Fruit fly (Drosophila melanogaster) whole organism, embryonic: Measurements from ENCODE around the gene Ctu2.
A peak's percentile ranks its signal among the peaks of the same experiment; 100 is the strongest.

Source experiments
- B-H2 ChIP-seq: fragments of 200-800 bp; sonication (Bioruptor generic); optimal IDR thresholded peaks from 2 replicates; lab custom pipeline; 2018; ENCODE audit warnings: missing biosample characterization, mild to moderate bottlenecking, missing genetic modification characterization
- C15 ChIP-seq: fragments of 200-800 bp; sonication (Bioruptor generic); IDR thresholded peaks from 3 replicates; pipeline ENCODE4 v1.3.6; 2022; ENCODE audit warnings: missing biosample characterization, missing genetic modification characterization
- CG10147 ChIP-seq: fragments of 200-800 bp; sonication (Bioruptor generic); optimal IDR thresholded peaks from 2 replicates; lab custom pipeline; 2019; ENCODE audit warnings: missing biosample characterization, mild to moderate bottlenecking, missing genetic modification characterization, moderate library complexity
- CG10321 ChIP-seq: fragments of 200-800 bp; sonication (Bioruptor generic); IDR thresholded peaks from 2 replicates; pipeline ENCODE4 v1.3.6; 2022; ENCODE audit warnings: missing biosample characterization, missing genetic modification characterization
- CG10462 ChIP-seq: fragments of 200-800 bp; sonication (Bioruptor generic); optimal IDR thresholded peaks from 2 replicates; lab custom pipeline; 2016; ENCODE audit warnings: missing biosample characterization, missing genetic modification characterization
- CG14441 ChIP-seq: fragments of 200-800 bp; sonication (Bioruptor generic); IDR thresholded peaks from 2 replicates; pipeline ENCODE4 v1.3.6; 2022; ENCODE audit warnings: missing biosample characterization, missing genetic modification characterization
- CG17328 ChIP-seq: fragments of 200-800 bp; sonication (Bioruptor generic); IDR thresholded peaks from 2 replicates; pipeline ENCODE4 v1.3.6; 2022; ENCODE audit warnings: missing biosample characterization, missing genetic modification characterization
- CG17829 ChIP-seq: fragments of 200-800 bp; optimal IDR thresholded peaks from 2 replicates; lab custom pipeline; 2019; ENCODE audit warnings: missing biosample characterization, mild to moderate bottlenecking, missing genetic modification characterization, moderate library complexity
- CG18619 ChIP-seq: fragments of 200-800 bp; sonication (Bioruptor generic); optimal IDR thresholded peaks from 3 replicates; lab custom pipeline; 2017; ENCODE audit warnings: missing biosample characterization, mild to moderate bottlenecking, missing genetic modification characterization
- CG18764 ChIP-seq: fragments of 200-800 bp; sonication (Bioruptor generic); optimal IDR thresholded peaks from 3 replicates; lab custom pipeline; 2016; ENCODE audit warnings: missing biosample characterization, missing genetic modification characterization
- CG2116 ChIP-seq: fragments of 200-800 bp; sonication (Bioruptor generic); optimal IDR thresholded peaks from 3 replicates; lab custom pipeline; 2018; ENCODE audit warnings: missing biosample characterization, mild to moderate bottlenecking, missing genetic modification characterization
- CG31365 ChIP-seq: fragments of 200-800 bp; sonication (Bioruptor generic); optimal IDR thresholded peaks from 2 replicates; lab custom pipeline; 2018; ENCODE audit warnings: missing biosample characterization, mild to moderate bottlenecking, missing genetic modification characterization
- CG32772 ChIP-seq: fragments of 200-800 bp; sonication (Bioruptor generic); IDR thresholded peaks from 2 replicates; pipeline ENCODE4 v1.3.6; 2022; ENCODE audit warnings: missing biosample characterization, missing genetic modification characterization
- CG34376 ChIP-seq: fragments of 200-800 bp; sonication (Bioruptor generic); optimal IDR thresholded peaks from 2 replicates; lab custom pipeline; 2018; ENCODE audit warnings: missing biosample characterization, mild to moderate bottlenecking, missing genetic modification characterization
- CG4360 ChIP-seq: fragments of 200-800 bp; sonication (Bioruptor generic); IDR thresholded peaks from 2 replicates; pipeline ENCODE4 v1.3.6; 2022; ENCODE audit warnings: missing biosample characterization, missing genetic modification characterization
- CG4820 ChIP-seq: fragments of 200-800 bp; sonication (Bioruptor generic); optimal IDR thresholded peaks from 3 replicates; lab custom pipeline; 2016; ENCODE audit warnings: missing biosample characterization, missing genetic modification characterization
- CG4854 ChIP-seq: fragments of 200-800 bp; sonication (Bioruptor generic); optimal IDR thresholded peaks from 2 replicates; lab custom pipeline; 2016; ENCODE audit warnings: missing biosample characterization, missing genetic modification characterization, inconsistent platforms
- CG6272 ChIP-seq: fragments of 200-800 bp; sonication (Bioruptor generic); IDR thresholded peaks from 2 replicates; pipeline ENCODE4 v1.3.6; 2022; ENCODE audit warnings: missing biosample characterization, missing genetic modification characterization
- CG6689 ChIP-seq: fragments of 200-800 bp; sonication (Bioruptor generic); IDR thresholded peaks from 2 replicates; pipeline ENCODE4 v1.3.6; 2022; ENCODE audit warnings: missing biosample characterization, missing genetic modification characterization
- CG6765 ChIP-seq: fragments of 200-800 bp; sonication (Bioruptor generic); optimal IDR thresholded peaks from 3 replicates; lab custom pipeline; 2017; ENCODE audit warnings: missing biosample characterization, mild to moderate bottlenecking, missing genetic modification characterization
- CG7745 ChIP-seq: fragments of 200-800 bp; sonication (Bioruptor generic); optimal IDR thresholded peaks from 2 replicates; lab custom pipeline; 2018; ENCODE audit warnings: missing biosample characterization, mild to moderate bottlenecking, missing genetic modification characterization, moderate library complexity
- CG8388 ChIP-seq: fragments of 200-800 bp; sonication (Bioruptor generic); optimal IDR thresholded peaks from 2 replicates; lab custom pipeline; 2019; ENCODE audit warnings: missing biosample characterization, mild to moderate bottlenecking, missing genetic modification characterization, moderate library complexity
- CG9932 ChIP-seq: fragments of 200-800 bp; sonication (Bioruptor generic); IDR thresholded peaks from 2 replicates; pipeline ENCODE4 v1.3.6; 2022; ENCODE audit warnings: missing biosample characterization, missing genetic modification characterization
- Dad ChIP-seq: fragments of 200-800 bp; sonication (Bioruptor generic); optimal IDR thresholded peaks from 3 replicates; lab custom pipeline; 2016; ENCODE audit warnings: missing biosample characterization, missing genetic modification characterization
- E2f2 ChIP-seq: fragments of 200-800 bp; sonication (Bioruptor generic); IDR thresholded peaks from 2 replicates; pipeline ENCODE4 v1.3.6; 2022; ENCODE audit warnings: missing biosample characterization, missing genetic modification characterization
- H15 ChIP-seq: fragments of 200-800 bp; sonication (Bioruptor generic); IDR thresholded peaks from 3 replicates; pipeline ENCODE4 v1.3.6; 2022; ENCODE audit warnings: missing biosample characterization, missing genetic modification characterization
- Kr ChIP-seq: fragments of 200-800 bp; sonication (Bioruptor generic); optimal IDR thresholded peaks from 2 replicates; lab custom pipeline; 2017; ENCODE audit warnings: missing biosample characterization, mild to moderate bottlenecking, missing genetic modification characterization
- Six4 ChIP-seq: fragments of 200-800 bp; sonication (Bioruptor generic); optimal IDR thresholded peaks from 2 replicates; lab custom pipeline; 2016; ENCODE audit warnings: missing biosample characterization, missing genetic modification characterization
- Vsx1 ChIP-seq: fragments of 200-800 bp; sonication (Bioruptor generic); optimal IDR thresholded peaks from 2 replicates; lab custom pipeline; 2017; ENCODE audit warnings: missing biosample characterization, mild to moderate bottlenecking, missing genetic modification characterization, missing genetic modification reagents
- ase ChIP-seq: fragments of 200-800 bp; sonication (Bioruptor generic); IDR thresholded peaks from 3 replicates; pipeline ENCODE4 v1.3.6; 2022; ENCODE audit warnings: missing biosample characterization, missing genetic modification characterization
- bbx ChIP-seq: fragments of 200-800 bp; sonication (Bioruptor generic); IDR thresholded peaks from 2 replicates; pipeline ENCODE4 v1.3.6; 2022; ENCODE audit warnings: missing biosample characterization, missing genetic modification characterization; ENCODE audit not compliant: partially characterized antibody
- bigmax ChIP-seq: fragments of 200-800 bp; sonication (Bioruptor generic); optimal IDR thresholded peaks from 2 replicates; lab custom pipeline; 2018; ENCODE audit warnings: missing biosample characterization, mild to moderate bottlenecking, missing genetic modification characterization
- cg ChIP-seq: fragments of 200-800 bp; sonication (Bioruptor generic); optimal IDR thresholded peaks from 3 replicates; lab custom pipeline; 2019; ENCODE audit warnings: missing biosample characterization, mild to moderate bottlenecking, missing genetic modification characterization, moderate library complexity
- chinmo ChIP-seq: fragments of 200-800 bp; sonication (Bioruptor generic); IDR thresholded peaks from 4 replicates; pipeline ENCODE4 v1.3.6; 2022; ENCODE audit warnings: missing biosample characterization, missing genetic modification characterization; ENCODE audit not compliant: partially characterized antibody
- crc ChIP-seq: fragments of 200-800 bp; sonication (Bioruptor generic); optimal IDR thresholded peaks from 2 replicates; lab custom pipeline; 2016; ENCODE audit warnings: missing biosample characterization, missing genetic modification characterization
- crol ChIP-seq: fragments of 200-800 bp; sonication (Bioruptor generic); IDR thresholded peaks from 2 replicates; pipeline ENCODE4 v1.3.6; 2022; ENCODE audit warnings: missing biosample characterization, missing genetic modification characterization
- da ChIP-seq: fragments of 200-800 bp; sonication (Bioruptor generic); optimal IDR thresholded peaks from 2 replicates; lab custom pipeline; 2016; ENCODE audit warnings: missing biosample characterization, missing genetic modification characterization
- dpn ChIP-seq, 2 experiments: fragments of 200-800 bp; sonication (Bioruptor generic); optimal IDR thresholded peaks; 3 replicates each; lab custom pipeline; 2016; ENCODE audit warnings: missing biosample characterization in 2 of 2, missing genetic modification characterization in 2 of 2
- exex ChIP-seq: fragments of 200-800 bp; sonication (Bioruptor generic); optimal IDR thresholded peaks from 4 replicates; lab custom pipeline; 2018; ENCODE audit warnings: missing biosample characterization, mild to moderate bottlenecking, missing genetic modification characterization, moderate library complexity
- gce ChIP-seq: fragments of 200-800 bp; sonication (Bioruptor generic); IDR thresholded peaks from 3 replicates; pipeline ENCODE4 v1.3.6; 2022; ENCODE audit warnings: missing biosample characterization, missing genetic modification characterization
- insv ChIP-seq, 2 experiments: fragments of 200-800 bp; sonication (Bioruptor generic); optimal IDR thresholded peaks; 3 replicates each; lab custom pipeline; 2016 to 2018; ENCODE audit warnings: missing biosample characterization in 2 of 2, missing genetic modification characterization in 2 of 2
- ken ChIP-seq: fragments of 200-800 bp; sonication (Bioruptor generic); IDR thresholded peaks from 3 replicates; pipeline ENCODE4 v1.3.6; 2022; ENCODE audit warnings: missing biosample characterization, missing genetic modification characterization
- pita ChIP-seq: fragments of 200-800 bp; sonication (Bioruptor generic); optimal IDR thresholded peaks from 2 replicates; lab custom pipeline; 2017; ENCODE audit warnings: missing biosample characterization, mild to moderate bottlenecking, missing genetic modification characterization
- prd ChIP-seq, 3 experiments: fragments of >200 bp in 2 of 3; fragments of 200-800 bp in 1 of 3; sonication (Bioruptor generic) in 1 of 3; optimal IDR thresholded peaks in 2 of 3; IDR thresholded peaks in 1 of 3; 2 replicates in 2 of 3; 3 replicates in 1 of 3; pipeline versions ENCODE4 v1.3.6 to Lab custom; 2017 to 2022; ENCODE audit warnings: missing biosample characterization in 1 of 3, missing genetic modification characterization in 1 of 3
- ranshi ChIP-seq: fragments of 200-800 bp; sonication (Bioruptor generic); IDR thresholded peaks from 2 replicates; pipeline ENCODE4 v1.3.6; 2022; ENCODE audit warnings: missing biosample characterization, missing genetic modification characterization
- row ChIP-seq: fragments of 200-800 bp; sonication (Bioruptor generic); IDR thresholded peaks from 3 replicates; pipeline ENCODE4 v1.3.6; 2022; ENCODE audit warnings: missing biosample characterization, missing genetic modification characterization
- sens ChIP-seq: fragments of 200-800 bp; sonication (Bioruptor generic); peaks from one replicate; lab custom pipeline; 2016; ENCODE audit warnings: missing biosample characterization, missing genetic modification characterization
- seq ChIP-seq: fragments of 200-800 bp; sonication (Bioruptor generic); IDR thresholded peaks from 2 replicates; pipeline ENCODE4 v1.3.6; 2022; ENCODE audit warnings: missing biosample characterization, missing genetic modification characterization
- stwl ChIP-seq: fragments of 200-800 bp; sonication (Bioruptor generic); optimal IDR thresholded peaks from 3 replicates; lab custom pipeline; 2018; ENCODE audit warnings: missing biosample characterization, mild to moderate bottlenecking, missing genetic modification characterization, moderate library complexity
- tx ChIP-seq: fragments of 200-800 bp; sonication (Bioruptor generic); optimal IDR thresholded peaks from 2 replicates; lab custom pipeline; 2016; ENCODE audit warnings: missing biosample characterization, missing genetic modification characterization
- vnd ChIP-seq: fragments of 200-800 bp; sonication (Bioruptor generic); IDR thresholded peaks from 3 replicates; pipeline ENCODE4 v1.3.6; 2022; ENCODE audit warnings: missing biosample characterization, missing genetic modification characterization; ENCODE audit not compliant: partially characterized antibody

Gene Ctu2

DNA sequence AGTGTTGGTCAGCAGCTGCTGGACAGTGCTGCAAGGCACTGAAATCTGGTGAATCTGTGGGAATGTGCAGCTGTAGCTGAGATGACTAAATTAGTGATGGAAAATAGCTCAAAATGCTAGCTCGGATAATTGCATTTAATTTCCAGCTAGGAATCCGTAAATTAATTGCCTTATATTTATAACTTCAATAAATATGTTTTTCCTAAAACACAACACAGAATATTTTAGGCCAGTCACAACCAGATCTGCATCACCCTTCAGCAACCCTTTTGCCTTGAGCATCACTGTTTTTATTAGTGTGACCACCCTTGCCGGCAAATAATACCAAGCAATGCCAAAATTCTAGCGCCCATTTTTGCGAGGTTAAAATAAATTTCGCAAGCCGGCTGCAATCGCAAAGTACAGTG lies 48.3 kb downstream of the Ctu2 start, which contains the start of gene Hs2st (continued):
- peak; percentile 88 for TF ChIP-seq CG4854 (GFP tag; lab: Kevin White, UChicago)
- TF ChIP-seq CG6272 (GFP tag; lab: Robert Waterston, UW): peak; percentile 95
- no peak for TF ChIP-seq Vsx1 (GFP tag; lab: Kevin White, UChicago)
- no peak for TF ChIP-seq pita (GFP tag; lab: Kevin White, UChicago)
- TF ChIP-seq CG10462 (GFP tag; lab: Kevin White, UChicago): peak; percentile 89
- TF ChIP-seq bigmax: peak; percentile 89
- peak; percentile 88 for TF ChIP-seq CG17328
- peak; percentile 91 for TF ChIP-seq CG6689 (GFP tag; lab: Robert Waterston, UW)
- peak; percentile 90 for TF ChIP-seq CG18619
- no peak; the same call in 1 of the 2 replicates for TF ChIP-seq crol (GFP tag; lab: Robert Waterston, UW)
- peak; percentile 24; the same call in 1 of the 3 replicates for TF ChIP-seq vnd (GFP tag; lab: Robert Waterston, UW)
- peak; percentile 95 for TF ChIP-seq CG14441 (GFP tag; lab: Robert Waterston, UW)
- no peak for TF ChIP-seq prd (optimal IDR thresholded peaks at IDR 0.05; lab: Kevin White, UChicago)
- peak; percentile 97 for TF ChIP-seq prd (GFP tag; IDR thresholded peaks at IDR 0.05; lab: Robert Waterston, UW)
- peak; percentile 93 for TF ChIP-seq CG17829 (tag; lab: Kevin White, UChicago)
- TF ChIP-seq ken (GFP tag; lab: Robert Waterston, UW): peak; percentile 95
- TF ChIP-seq Dad (GFP tag; lab: Kevin White, UChicago): peak; percentile 95
- TF ChIP-seq CG2116 (GFP tag; lab: Kevin White, UChicago): peak; percentile 89
- peak; percentile 91 for TF ChIP-seq CG10147
- no peak for TF ChIP-seq bbx (GFP tag; lab: Robert Waterston, UW)
- TF ChIP-seq insv (GFP tag; optimal IDR thresholded peaks at IDR 0.05; lab: Kevin White, UChicago): peak in 1 of 2 experiments; percentile 75
- peak; percentile 90 for TF ChIP-seq Six4 (GFP tag; lab: Kevin White, UChicago)
- peak; percentile 89 for TF ChIP-seq stwl (tag; lab: Kevin White, UChicago)
- TF ChIP-seq exex (tag; lab: Kevin White, UChicago): peak; percentile 57
- peak; percentile 79 for TF ChIP-seq E2f2
- peak; percentile 98 for TF ChIP-seq CG9932 (GFP tag; lab: Robert Waterston, UW)
- TF ChIP-seq Kr (GFP tag; lab: Kevin White, UChicago): peak; percentile 93
- peak; percentile 71 for TF ChIP-seq CG6765 (GFP tag; lab: Kevin White, UChicago)
- no peak for TF ChIP-seq cg (GFP tag; lab: Kevin White, UChicago)
- peak; percentile 96 for TF ChIP-seq ranshi (GFP tag; lab: Robert Waterston, UW)
- peak; percentile 89 for TF ChIP-seq CG18764 (GFP tag; lab: Kevin White, UChicago)
- peak; percentile 86 for TF ChIP-seq seq (GFP tag; lab: Robert Waterston, UW)
- TF ChIP-seq CG7745: no peak
- peak; percentile 99 for TF ChIP-seq sens (GFP tag; lab: Kevin White, UChicago)
- TF ChIP-seq ase (GFP tag; lab: Robert Waterston, UW): peak; percentile 87; the same call in 2 of the 3 replicates
- TF ChIP-seq row (GFP tag; lab: Robert Waterston, UW): peak; percentile 98
- TF ChIP-seq crc (GFP tag; lab: Kevin White, UChicago): peak; percentile 85
- TF ChIP-seq CG10321 (GFP tag; lab: Robert Waterston, UW): peak; percentile 57; the same call in 1 of the 2 replicates
- peak; percentile 79; the same call in 3 of the 4 replicates for TF ChIP-seq chinmo
- TF ChIP-seq CG4820 (GFP tag; lab: Kevin White, UChicago): peak; percentile 93
- peak; percentile 92 for TF ChIP-seq H15
- peak; percentile 96 to 97 for TF ChIP-seq dpn (GFP tag; optimal IDR thresholded peaks at IDR 0.05; lab: Kevin White, UChicago)
- peak; percentile 95 for TF ChIP-seq CG32772 (GFP tag; lab: Robert Waterston, UW)
- peak; percentile 90 for TF ChIP-seq B-H2 (GFP tag; lab: Kevin White, UChicago)
- peak; percentile 86 for TF ChIP-seq CG34376 (GFP tag; lab: Kevin White, UChicago)
- no peak for TF ChIP-seq CG4360 (GFP tag; lab: Robert Waterston, UW)
- peak; percentile 66 for TF ChIP-seq CG31365 (tag; lab: Kevin White, UChicago)
- TF ChIP-seq CG8388 (GFP tag; lab: Kevin White, UChicago): peak; percentile 85
- TF ChIP-seq C15 (GFP tag; lab: Robert Waterston, UW): peak; percentile 83; the same call in 2 of the 3 replicates
- peak; percentile 94 for TF ChIP-seq da (GFP tag; lab: Kevin White, UChicago)
- peak; percentile 57; the same call in 1 of the 3 replicates for TF ChIP-seq gce (GFP tag; lab: Robert Waterston, UW)
- peak; percentile 96 for TF ChIP-seq tx (GFP tag; lab: Kevin White, UChicago)
